Fruit fly (Drosophila melanogaster) whole organism, wandering third instar larva: Measurements from ENCODE around the gene dikar.

Experiments
- Abd-B ChIP-seq: fragments of >200 bp; optimal IDR thresholded peaks from 2 replicates; lab custom pipeline; 2017; ENCODE audit warnings: missing biosample characterization, missing genetic modification characterization
- CG32264 ChIP-seq: fragments of 200-800 bp; sonication (Bioruptor generic); optimal IDR thresholded peaks from 2 replicates; lab custom pipeline; 2016; ENCODE audit warnings: missing biosample characterization, missing genetic modification characterization
- CG9705 ChIP-seq: fragments of 200-800 bp; sonication (Bioruptor generic); optimal IDR thresholded peaks from 2 replicates; lab custom pipeline; 2018; ENCODE audit warnings: missing biosample characterization, mild to moderate bottlenecking, missing genetic modification characterization
- CrebA ChIP-seq: fragments of 200-800 bp; sonication (Bioruptor generic); optimal IDR thresholded peaks from 2 replicates; lab custom pipeline; 2016; ENCODE audit warnings: missing biosample characterization, mild to moderate bottlenecking, missing genetic modification characterization, borderline replicate concordance
- Dfd ChIP-seq: fragments of >200 bp; optimal IDR thresholded peaks from 2 replicates; lab custom pipeline; 2017; ENCODE audit warnings: missing biosample characterization, missing genetic modification characterization
- Dif ChIP-seq: fragments of 200-275, 200-300 bp; sonication (Bioruptor generic); optimal IDR thresholded peaks from 2 replicates; lab custom pipeline; 2018; ENCODE audit warnings: missing biosample characterization, missing genetic modification characterization; ENCODE audit not compliant: partially characterized antibody
- GATAd ChIP-seq: sonication (Bioruptor generic); optimal IDR thresholded peaks from 2 replicates; lab custom pipeline; 2016; ENCODE audit warnings: missing biosample characterization, missing genetic modification characterization
- HLH106 ChIP-seq: fragments of 200-800 bp; optimal IDR thresholded peaks from 3 replicates; lab custom pipeline; 2019; ENCODE audit warnings: missing biosample characterization, mild to moderate bottlenecking, missing genetic modification characterization, moderate library complexity
- Hnf4 ChIP-seq: fragments of 200-800 bp; sonication (Bioruptor generic); optimal IDR thresholded peaks from 2 replicates; lab custom pipeline; 2016; ENCODE audit warnings: missing biosample characterization, mild to moderate bottlenecking, missing genetic modification characterization
- Hr78 ChIP-seq: fragments of >200 bp; optimal IDR thresholded peaks from 2 replicates; lab custom pipeline; 2017; ENCODE audit warnings: missing biosample characterization, missing genetic modification characterization
- Hr83 ChIP-seq: fragments of 200-300 bp; sonication (Bioruptor generic); optimal IDR thresholded peaks from 2 replicates; lab custom pipeline; 2016; ENCODE audit warnings: missing biosample characterization, mild to moderate bottlenecking, missing genetic modification characterization, moderate library complexity; ENCODE audit not compliant: poor library complexity, severe bottlenecking
- Jra ChIP-seq: sonication (Bioruptor generic); optimal IDR thresholded peaks from 2 replicates; lab custom pipeline; 2016; ENCODE audit warnings: missing biosample characterization, missing genetic modification characterization
- Mio ChIP-seq: sonication (Bioruptor generic); optimal IDR thresholded peaks from 2 replicates; lab custom pipeline; 2016; ENCODE audit warnings: missing biosample characterization, missing genetic modification characterization
- Myc ChIP-seq: fragments of >200 bp; optimal IDR thresholded peaks from 2 replicates; lab custom pipeline; 2017
- N ChIP-seq: fragments of >200 bp; optimal IDR thresholded peaks from 2 replicates; lab custom pipeline; 2018; ENCODE audit warnings: missing biosample characterization, missing external identifiers, missing genetic modification characterization
- OdsH ChIP-seq: fragments of 200-800 bp; sonication (Bioruptor generic); optimal IDR thresholded peaks from 2 replicates; lab custom pipeline; 2016; ENCODE audit warnings: missing biosample characterization, mild to moderate bottlenecking, missing genetic modification characterization
- Rel ChIP-seq, 2 experiments: fragments of 200-800 bp; sonication (Bioruptor generic) in 1 of 2; optimal IDR thresholded peaks; 2 replicates in 1 of 2; 3 replicates in 1 of 2; lab custom pipeline; 2016 to 2019; ENCODE audit warnings: mild to moderate bottlenecking in 2 of 2, missing biosample characterization in 2 of 2, missing genetic modification characterization in 2 of 2, moderate library complexity in 1 of 2
- Sp1 ChIP-seq: fragments of 200-800 bp; sonication (Bioruptor generic); optimal IDR thresholded peaks from 3 replicates; lab custom pipeline; 2019; ENCODE audit warnings: missing biosample characterization, mild to moderate bottlenecking, missing genetic modification characterization, moderate library complexity
- Vsx2 ChIP-seq: fragments of 200-300, 225-300 bp; sonication (Bioruptor generic); optimal IDR thresholded peaks from 2 replicates; lab custom pipeline; 2018; ENCODE audit warnings: missing biosample characterization, missing genetic modification characterization; ENCODE audit not compliant: partially characterized antibody
- br ChIP-seq: fragments of 200-800 bp; sonication (Bioruptor generic); optimal IDR thresholded peaks from 2 replicates; lab custom pipeline; 2016; ENCODE audit warnings: missing biosample characterization, missing genetic modification characterization
- brk ChIP-seq: fragments of 200-800 bp; sonication (Bioruptor generic); optimal IDR thresholded peaks from 2 replicates; lab custom pipeline; 2016; ENCODE audit warnings: missing biosample characterization, mild to moderate bottlenecking, missing genetic modification characterization
- dl ChIP-seq, 2 experiments: fragments of 175-275, 200-275 bp in 1 of 2; fragments of 200-275 bp in 1 of 2; sonication (Bioruptor generic); optimal IDR thresholded peaks; lab custom pipeline; 2018; ENCODE audit warnings: mild to moderate bottlenecking in 2 of 2, missing biosample characterization in 2 of 2, missing genetic modification characterization in 2 of 2, moderate library complexity in 2 of 2; ENCODE audit not compliant: partially characterized antibody in 2 of 2, insufficient read depth in 1 of 2
- dmrt93B ChIP-seq: fragments of 200-800 bp; sonication (Bioruptor generic); optimal IDR thresholded peaks from 2 replicates; lab custom pipeline; 2018; ENCODE audit warnings: missing biosample characterization, mild to moderate bottlenecking, missing genetic modification characterization
- dsf ChIP-seq: sonication (Bioruptor generic); optimal IDR thresholded peaks from 2 replicates; lab custom pipeline; 2016; ENCODE audit warnings: missing biosample characterization, missing genetic modification characterization, borderline replicate concordance
- ey ChIP-seq: fragments of 200-800 bp; sonication (Bioruptor generic); optimal IDR thresholded peaks from 2 replicates; lab custom pipeline; 2016; ENCODE audit warnings: missing biosample characterization, missing genetic modification characterization
- foxo ChIP-seq, 2 experiments: fragments of 200-800 bp; sonication (Bioruptor generic); optimal IDR thresholded peaks; 2 replicates in 1 of 2; 3 replicates in 1 of 2; lab custom pipeline; 2016 to 2017; ENCODE audit warnings: missing biosample characterization in 2 of 2, missing genetic modification characterization in 2 of 2
- fru ChIP-seq: fragments of 200-800 bp; sonication (Bioruptor generic); optimal IDR thresholded peaks from 3 replicates; lab custom pipeline; 2016; ENCODE audit warnings: missing biosample characterization, mild to moderate bottlenecking, missing genetic modification characterization
- h ChIP-seq: fragments of 200-800 bp; sonication (Bioruptor generic); optimal IDR thresholded peaks from 3 replicates; lab custom pipeline; 2016; ENCODE audit warnings: missing biosample characterization, mild to moderate bottlenecking, missing genetic modification characterization
- jim ChIP-seq: fragments of 175-275, 200-325 bp; sonication (Bioruptor generic); optimal IDR thresholded peaks from 2 replicates; lab custom pipeline; 2016; ENCODE audit warnings: missing biosample characterization, mild to moderate bottlenecking, missing genetic modification characterization
- lola ChIP-seq: fragments of >200 bp; optimal IDR thresholded peaks from 2 replicates; lab custom pipeline; 2017; ENCODE audit warnings: missing biosample characterization, missing genetic modification characterization
- pan ChIP-seq: fragments of >200 bp; optimal IDR thresholded peaks from 2 replicates; lab custom pipeline; 2017
- psq ChIP-seq: fragments of 200-800 bp; sonication (Bioruptor generic); optimal IDR thresholded peaks from 3 replicates; lab custom pipeline; 2017; ENCODE audit warnings: missing biosample characterization, mild to moderate bottlenecking, missing genetic modification characterization, moderate library complexity
- rgr ChIP-seq: fragments of 200-800 bp; sonication (Bioruptor generic); optimal IDR thresholded peaks from 3 replicates; lab custom pipeline; 2016; ENCODE audit warnings: missing biosample characterization, mild to moderate bottlenecking, missing genetic modification characterization
- sage ChIP-seq: fragments of 200-800 bp; sonication (Bioruptor generic); optimal IDR thresholded peaks from 2 replicates; lab custom pipeline; 2016; ENCODE audit warnings: missing biosample characterization, mild to moderate bottlenecking, missing genetic modification characterization
- sv ChIP-seq: fragments of 200-800 bp; sonication (Bioruptor generic); optimal IDR thresholded peaks from 3 replicates; lab custom pipeline; 2016; ENCODE audit warnings: missing biosample characterization, missing genetic modification characterization
- tai ChIP-seq: sonication (Bioruptor generic); optimal IDR thresholded peaks from 2 replicates; lab custom pipeline; 2016; ENCODE audit warnings: missing biosample characterization, missing genetic modification characterization
- usp ChIP-seq: fragments of >200 bp; optimal IDR thresholded peaks from 2 replicates; lab custom pipeline; 2017; ENCODE audit warnings: missing biosample characterization, missing genetic modification characterization
- woc ChIP-seq: sonication (Bioruptor generic); optimal IDR thresholded peaks from 2 replicates; lab custom pipeline; 2016; ENCODE audit warnings: missing biosample characterization, mild to moderate bottlenecking, missing genetic modification characterization

The dikar gene

DNA sequence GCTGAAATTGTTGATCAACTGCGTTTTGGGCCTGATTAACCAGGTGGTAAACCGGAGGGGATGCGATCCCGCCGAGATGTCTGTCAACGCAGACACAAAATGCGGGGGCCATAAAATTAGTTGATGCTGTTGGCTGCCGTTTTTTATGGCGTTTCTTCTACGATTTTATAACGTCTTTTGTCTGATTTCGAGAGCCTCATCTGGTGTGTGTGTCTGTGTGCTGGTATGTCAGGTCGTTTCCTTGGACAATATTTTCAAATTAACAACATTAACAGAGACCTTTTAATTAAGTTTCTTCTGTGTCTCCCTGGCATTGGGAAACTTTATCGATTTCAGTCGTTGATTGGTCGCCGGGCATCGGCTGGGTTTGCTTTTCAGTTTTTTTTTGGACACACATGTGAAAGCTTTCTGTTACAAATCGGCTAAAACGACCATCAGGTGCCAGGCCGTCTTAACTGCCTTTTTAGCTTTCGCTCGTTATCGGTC lies 35.9 kb upstream of the dikar start:
- TF ChIP-seq HLH106 (tag; lab: Kevin White, UChicago): no peak
- no peak for TF ChIP-seq pan (lab: Kevin White, UChicago)
- TF ChIP-seq dsf (GFP tag; lab: Kevin White, UChicago): no peak
- TF ChIP-seq ey: no peak
- TF ChIP-seq Hr78 (GFP tag; lab: Kevin White, UChicago): no peak
- no peak for TF ChIP-seq dl (GFP tag; optimal IDR thresholded peaks at IDR 0.05; lab: Kevin White, UChicago; ENCODE audit: insufficient read depth in 1 of 2, partially characterized antibody in 2 of 2)
- TF ChIP-seq CG32264 (GFP tag; lab: Kevin White, UChicago): no peak
- no peak for TF ChIP-seq Hr83 (GFP tag; lab: Kevin White, UChicago)
- TF ChIP-seq brk (GFP tag; lab: Kevin White, UChicago): no peak
- no peak for TF ChIP-seq br
- no peak for TF ChIP-seq lola (GFP tag; lab: Kevin White, UChicago)
- no peak for TF ChIP-seq h (GFP tag; lab: Kevin White, UChicago)
- no peak for TF ChIP-seq N
- no peak for TF ChIP-seq jim (GFP tag; lab: Kevin White, UChicago)
- no peak for TF ChIP-seq OdsH
- TF ChIP-seq CG9705 (GFP tag; lab: Kevin White, UChicago): no peak

DNA sequence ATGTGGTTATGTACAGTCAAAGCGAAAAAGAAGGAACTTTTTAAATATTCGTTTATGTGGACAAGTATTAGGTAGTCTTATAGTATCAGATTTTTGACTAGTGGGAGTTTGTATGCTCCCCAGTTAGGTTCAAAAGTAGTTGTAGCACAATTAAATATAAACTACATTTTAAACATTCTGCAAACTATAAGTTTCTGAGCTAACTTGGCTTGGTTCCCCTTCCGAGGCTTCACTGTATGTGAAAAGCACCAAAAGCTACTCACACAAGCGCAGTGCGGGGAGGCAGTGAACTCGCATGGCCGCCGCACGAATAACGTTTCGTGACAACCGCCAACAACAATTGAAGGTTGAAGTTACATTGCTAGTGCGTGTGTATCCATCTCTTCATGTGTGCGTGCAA lies 34.6 kb upstream of the dikar start:
- TF ChIP-seq psq (no peak), GATAd (GFP tag; lab: Kevin White, UChicago) (no peak), woc (GFP tag; lab: Kevin White, UChicago) (no peak), Hr78 (GFP tag; lab: Kevin White, UChicago) (no peak), tai (GFP tag; lab: Kevin White, UChicago) (no peak), HLH106 (tag; lab: Kevin White, UChicago) (no peak), pan (lab: Kevin White, UChicago) (no peak), jim (GFP tag; lab: Kevin White, UChicago) (no peak), N (no peak), fru (no peak), OdsH (no peak), lola (GFP tag; lab: Kevin White, UChicago) (no peak), dsf (GFP tag; lab: Kevin White, UChicago) (no peak), Rel (GFP tag; optimal IDR thresholded peaks at IDR 0.05; lab: Kevin White, UChicago) (no peak), Rel (tag; optimal IDR thresholded peaks at IDR 0.05; lab: Kevin White, UChicago) (no peak), Sp1 (GFP tag; lab: Kevin White, UChicago) (no peak), usp (no peak), sv (GFP tag; lab: Kevin White, UChicago) (no peak)

DNA sequence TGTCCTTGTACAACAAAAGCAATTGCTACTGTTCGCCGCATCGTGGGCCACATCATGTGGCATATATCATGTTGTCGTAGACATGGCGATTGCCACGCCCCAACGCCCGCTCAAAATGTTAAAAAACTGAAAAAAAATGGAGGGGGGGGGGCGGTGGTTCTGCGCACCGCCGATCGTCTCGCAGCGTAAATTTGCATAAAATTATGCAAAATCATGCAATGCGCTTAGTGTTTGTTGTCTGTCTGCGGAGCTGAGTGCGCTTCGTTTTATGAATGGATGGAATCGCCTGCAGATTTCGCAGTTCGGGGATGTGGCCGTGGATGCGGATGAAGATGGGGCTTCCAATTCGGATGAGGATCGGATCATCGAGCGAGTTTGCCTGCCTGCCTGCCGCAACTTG lies 28.9 kb upstream of the dikar start:
- TF ChIP-seq Rel (GFP tag; optimal IDR thresholded peaks at IDR 0.05; lab: Kevin White, UChicago): no peak
- peak; percentile 38 for TF ChIP-seq Rel (tag; optimal IDR thresholded peaks at IDR 0.05; lab: Kevin White, UChicago)
- TF ChIP-seq N: no peak

DNA sequence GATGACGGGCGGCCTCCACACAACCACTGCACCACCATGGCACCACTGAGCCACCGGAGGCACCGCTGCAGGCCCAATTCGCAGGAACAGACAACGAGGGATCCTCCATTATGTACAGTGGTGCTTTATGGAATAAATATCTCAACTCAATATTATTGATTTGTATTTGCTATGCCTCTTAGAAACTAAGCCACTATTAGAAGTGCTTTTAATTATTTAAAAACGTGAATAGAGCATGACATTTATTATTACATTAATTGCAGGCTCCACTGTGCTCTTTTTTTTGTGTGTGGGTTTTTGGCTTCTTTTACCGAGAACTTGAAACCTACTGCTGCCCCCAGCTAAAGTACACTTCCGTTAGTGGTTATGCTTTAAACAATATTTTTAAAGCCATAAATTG lies 28.2 kb upstream of the dikar start:
- TF ChIP-seq OdsH (peak; percentile 64), CG9705 (GFP tag; lab: Kevin White, UChicago) (no peak), N (no peak), CrebA (GFP tag; lab: Kevin White, UChicago) (no peak), Dfd (no peak), br (peak; percentile 41), brk (GFP tag; lab: Kevin White, UChicago) (peak; percentile 27), foxo (GFP tag; optimal IDR thresholded peaks at IDR 0.05; lab: Kevin White, UChicago) (peak in 1 of 2 experiments; percentile 65), Sp1 (GFP tag; lab: Kevin White, UChicago) (peak; percentile 35), Hnf4 (peak; percentile 71), rgr (peak; percentile 58), dsf (GFP tag; lab: Kevin White, UChicago) (no peak), tai (GFP tag; lab: Kevin White, UChicago) (peak; percentile 22), Hr83 (GFP tag; lab: Kevin White, UChicago) (no peak), pan (lab: Kevin White, UChicago) (no peak), GATAd (GFP tag; lab: Kevin White, UChicago) (no peak), usp (no peak), HLH106 (tag; lab: Kevin White, UChicago) (peak; percentile 49), h (GFP tag; lab: Kevin White, UChicago) (peak; percentile 73), Myc (lab: Kevin White, UChicago) (no peak), dl (GFP tag; optimal IDR thresholded peaks at IDR 0.05; lab: Kevin White, UChicago; ENCODE audit: insufficient read depth in 1 of 2, partially characterized antibody in 2 of 2) (no peak), jim (GFP tag; lab: Kevin White, UChicago) (no peak), fru (peak; percentile 74), psq (peak; percentile 60), Abd-B (GFP tag; lab: Kevin White, UChicago) (no peak), lola (GFP tag; lab: Kevin White, UChicago) (no peak), dmrt93B (no peak), sage (GFP tag; lab: Kevin White, UChicago) (peak; percentile 44), Mio (no peak), CG32264 (GFP tag; lab: Kevin White, UChicago) (peak; percentile 15), woc (GFP tag; lab: Kevin White, UChicago) (peak; percentile 63), Hr78 (GFP tag; lab: Kevin White, UChicago) (no peak), Vsx2 (GFP tag; lab: Kevin White, UChicago) (no peak), Dif (no peak), Rel (GFP tag; optimal IDR thresholded peaks at IDR 0.05; lab: Kevin White, UChicago) (peak; percentile 22), Rel (tag; optimal IDR thresholded peaks at IDR 0.05; lab: Kevin White, UChicago) (no peak), sv (GFP tag; lab: Kevin White, UChicago) (no peak), Jra (GFP tag; lab: Kevin White, UChicago) (peak; percentile 8)
